Worm (Caenorhabditis elegans): ENCODE results near the gene C13G3.12.

The C13G3.12 gene

ce11 chrV:11011807-11012206, 10.9 kb downstream of the C13G3.12 start:
- TF ChIP-seq ceh-43 (GFP tag; optimal IDR thresholded peaks at IDR 0.05) (no peak), drap-1 (GFP tag; optimal IDR thresholded peaks at IDR 0.05) (no peak)

- TF ChIP-seq nhr-76 (tag; optimal IDR thresholded peaks at IDR 0.05) (no peak), lsy-2 (tag; optimal IDR thresholded peaks at IDR 0.05) (no peak), unc-120 (tag; optimal IDR thresholded peaks at IDR 0.05; ENCODE audit: poor library complexity, severe bottlenecking) (no peak), lin-32 (GFP tag; optimal IDR thresholded peaks at IDR 0.05) (no peak)
Measured at ce11 chrV:11010768-11011167, 11.9 kb downstream of the C13G3.12 start.

DNA sequence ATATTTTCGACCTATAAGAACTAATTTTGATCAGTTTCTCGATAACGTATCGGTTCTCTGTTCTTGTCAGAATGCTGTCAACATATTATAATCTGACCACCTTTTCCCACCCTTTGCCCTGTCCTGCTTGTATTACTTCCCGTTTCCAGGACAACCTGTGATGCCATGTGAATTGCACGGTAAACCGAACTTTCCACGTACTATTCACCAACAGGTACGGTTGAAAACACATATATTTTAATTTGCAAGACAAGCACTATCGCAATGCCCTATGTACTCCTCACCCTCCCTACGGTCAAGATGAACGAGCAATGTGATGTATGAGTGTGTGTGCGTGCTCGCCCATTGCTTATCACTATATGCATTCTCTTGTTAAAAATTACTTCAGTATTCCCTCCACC, 13.6 kb downstream of the C13G3.12 start:
- TF ChIP-seq elt-1 (tag; optimal IDR thresholded peaks at IDR 0.05; ENCODE audit: borderline replicate concordance, insufficient read depth) (no peak), cnd-1 (tag; optimal IDR thresholded peaks at IDR 0.05) (no peak), unc-62 (GFP tag; optimal IDR thresholded peaks at IDR 0.05) (no peak), lin-32 (GFP tag; optimal IDR thresholded peaks at IDR 0.05) (no peak), mls-2 (tag; optimal IDR thresholded peaks at IDR 0.05) (no peak), mep-1 (tag; optimal IDR thresholded peaks at IDR 0.05) (no peak), ceh-43 (GFP tag; optimal IDR thresholded peaks at IDR 0.05) (no peak), hlh-1 (tag; optimal IDR thresholded peaks at IDR 0.05) (no peak), lsy-2 (tag; optimal IDR thresholded peaks at IDR 0.05) (no peak), sptf-1 (tag; optimal IDR thresholded peaks at IDR 0.05) (no peak), ceh-83 (GFP tag; optimal IDR thresholded peaks at IDR 0.05) (no peak), lin-13 (tag; optimal IDR thresholded peaks at IDR 0.05) (no peak), unc-39 (tag; optimal IDR thresholded peaks at IDR 0.05) (no peak), unc-120 (tag; optimal IDR thresholded peaks at IDR 0.05; ENCODE audit: poor library complexity, severe bottlenecking) (no peak), sem-2 (GFP tag; optimal IDR thresholded peaks at IDR 0.05) (no peak), M03D4.4 (tag; optimal IDR thresholded peaks at IDR 0.05) (no peak), elt-3 (tag; optimal IDR thresholded peaks at IDR 0.05) (no peak)

ce11 chrV:11007651-11008050, 15.1 kb downstream of the C13G3.12 start:
- TF ChIP-seq mls-2 (tag; optimal IDR thresholded peaks at IDR 0.05) (no peak), sem-2 (GFP tag; optimal IDR thresholded peaks at IDR 0.05) (no peak), nhr-76 (tag; optimal IDR thresholded peaks at IDR 0.05) (no peak), zip-8 (tag; optimal IDR thresholded peaks at IDR 0.05) (no peak), nhr-28 (tag; optimal IDR thresholded peaks at IDR 0.05) (no peak), tbx-8 (GFP tag; optimal IDR thresholded peaks at IDR 0.05) (no peak), ceh-39 (tag; optimal IDR thresholded peaks at IDR 0.05) (no peak), ceh-83 (GFP tag; optimal IDR thresholded peaks at IDR 0.05) (no peak), nhr-12 (tag; optimal IDR thresholded peaks at IDR 0.05) (no peak), ham-2 (GFP tag; optimal IDR thresholded peaks at IDR 0.05) (no peak), blmp-1 (tag; optimal IDR thresholded peaks at IDR 0.05) (no peak), snpc-4 (tag; optimal IDR thresholded peaks at IDR 0.05) (no peak), sptf-1 (tag; optimal IDR thresholded peaks at IDR 0.05) (no peak)

ce11 chrV:11004094-11004493, 18.6 kb downstream of the C13G3.12 start:
- TF ChIP-seq M03D4.4 (tag; optimal IDR thresholded peaks at IDR 0.05) (no peak), mab-5 (tag; optimal IDR thresholded peaks at IDR 0.05) (no peak), pha-4 (tag; optimal IDR thresholded peaks at IDR 0.05) (no peak), ceh-43 (GFP tag; optimal IDR thresholded peaks at IDR 0.05) (no peak)

DNA sequence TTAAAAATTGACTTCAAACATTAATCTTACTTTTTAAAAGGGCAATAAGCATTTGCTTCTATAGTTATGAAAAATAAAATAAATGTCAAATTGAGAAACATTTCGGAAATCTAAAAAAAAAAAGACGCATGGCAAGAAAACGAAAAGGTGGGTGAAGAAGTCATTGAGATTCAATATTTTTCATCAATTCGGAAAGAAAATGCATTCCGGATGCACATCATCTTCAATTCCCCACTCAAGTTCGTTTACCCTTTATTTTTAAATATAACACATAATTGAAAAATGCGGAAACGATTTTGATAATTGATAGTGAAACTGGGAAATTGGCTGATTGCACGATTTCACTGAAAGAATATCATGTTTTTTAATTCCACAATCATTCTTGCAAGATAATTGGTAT, 20.3 kb downstream of the C13G3.12 start, which contains the start of gene F53B7.4:
TSS of gene F53B7.4 (minus strand) at position 101 of the 400 bp plus-strand sequence.
- TF ChIP-seq ceh-43 (GFP tag; optimal IDR thresholded peaks at IDR 0.05) (no peak), mls-2 (tag; optimal IDR thresholded peaks at IDR 0.05) (no peak), ceh-83 (GFP tag; optimal IDR thresholded peaks at IDR 0.05) (no peak), bed-3 (GFP tag; optimal IDR thresholded peaks at IDR 0.05) (no peak), tbx-8 (GFP tag; optimal IDR thresholded peaks at IDR 0.05) (no peak), unc-39 (tag; optimal IDR thresholded peaks at IDR 0.05) (no peak), elt-1 (tag; optimal IDR thresholded peaks at IDR 0.05; ENCODE audit: borderline replicate concordance, insufficient read depth) (no peak), unc-62 (GFP tag; optimal IDR thresholded peaks at IDR 0.05) (no peak), ces-1 (GFP tag; optimal IDR thresholded peaks at IDR 0.05) (no peak)

All from whole organism, mixed stage, embryonic.